Fruit fly (Drosophila melanogaster): ENCODE data around the gene Nha2.

Nha2 gene

DNA sequence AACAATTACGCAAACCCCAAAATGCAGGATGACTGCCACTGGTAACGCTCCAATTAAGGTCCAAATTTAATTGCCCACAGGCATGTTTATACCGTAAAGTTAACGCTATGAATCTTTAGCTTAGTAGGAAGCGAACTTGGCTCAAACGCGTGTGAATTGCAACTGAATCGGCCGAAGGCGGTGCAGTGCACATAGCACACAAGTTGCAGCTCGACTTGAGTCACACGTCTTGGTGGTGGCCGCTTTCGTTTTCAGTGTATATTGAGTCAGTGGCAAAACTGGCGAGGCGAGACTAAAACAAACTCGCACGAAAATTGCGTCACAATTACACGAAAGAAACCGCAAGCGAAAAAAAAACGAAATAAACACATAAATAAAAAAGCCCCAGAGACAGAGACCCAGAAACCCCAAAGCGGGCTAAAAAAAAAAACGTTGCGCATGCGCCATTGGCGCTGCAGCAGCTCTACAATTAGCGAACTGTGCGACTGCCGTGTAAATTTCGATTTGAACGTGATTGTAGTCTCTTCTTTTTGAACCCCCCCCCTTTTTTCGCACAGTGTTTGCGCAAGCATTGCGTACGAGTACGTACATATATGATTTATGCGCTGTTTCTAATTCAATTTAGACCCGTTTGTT is 11.3 kb upstream of the Nha2 start:
- peak; percentile 61 for TF ChIP-seq Ets65A (GFP tag)
- peak; percentile 52; the same call in 1 of the 3 replicates for TF ChIP-seq Dbx (GFP tag; IDR thresholded peaks at IDR 0.05)
- TF ChIP-seq Oaz (GFP tag; IDR thresholded peaks at IDR 0.05): 0 out of 2 replicates have a peak, but pooled peaks have one; percentile 27
- peak in 1 of 2 experiments; percentile 22 for TF ChIP-seq Pdp1 (GFP tag; optimal IDR thresholded peaks at IDR 0.05)
- no peak for TF ChIP-seq prd (optimal IDR thresholded peaks at IDR 0.05)
- TF ChIP-seq prd (GFP tag; IDR thresholded peaks at IDR 0.05): 0 out of 3 replicates have a peak, but pooled peaks have one; percentile 25
- no peak for TF ChIP-seq CG15011 (GFP tag; optimal IDR thresholded peaks at IDR 0.05)
- TF ChIP-seq B-H1 (GFP tag; IDR thresholded peaks at IDR 0.05): no peak
- no peak for TF ChIP-seq Meics (GFP tag; optimal IDR thresholded peaks at IDR 0.05)
- TF ChIP-seq Xbp1 (GFP tag; optimal IDR thresholded peaks at IDR 0.05): no peak
- peak; percentile 31; the same call in 1 of the 2 replicates for TF ChIP-seq CG9215 (GFP tag; IDR thresholded peaks at IDR 0.05)
- TF ChIP-seq CG6689 (GFP tag; IDR thresholded peaks at IDR 0.05): 0 out of 2 replicates have a peak, but pooled peaks have one; percentile 20
- TF ChIP-seq H15 (GFP tag; IDR thresholded peaks at IDR 0.05): 0 out of 3 replicates have a peak, but pooled peaks have one; percentile 7
- peak; percentile 41; the same call in 1 of the 2 replicates for TF ChIP-seq CG14014 (GFP tag; IDR thresholded peaks at IDR 0.05)
- TF ChIP-seq gsb (GFP tag; IDR thresholded peaks at IDR 0.05): peak; percentile 25; the same call in 1 of the 2 replicates
- TF ChIP-seq slbo (GFP tag; IDR thresholded peaks at IDR 0.05): peak; percentile 61
- no peak for TF ChIP-seq Sin3A (optimal IDR thresholded peaks at IDR 0.05)
- peak; percentile 33; the same call in 1 of the 2 replicates for TF ChIP-seq CG4730 (GFP tag; IDR thresholded peaks at IDR 0.05)
- no peak for TF ChIP-seq pan (optimal IDR thresholded peaks at IDR 0.05)
- peak in 1 of 2 experiments; percentile 5 for TF ChIP-seq pan (GFP tag; optimal IDR thresholded peaks at IDR 0.05 in 1 of 2, IDR thresholded peaks at IDR 0.05 in 1 of 2)
- peak; percentile 90 for TF ChIP-seq CG5180 (GFP tag; optimal IDR thresholded peaks at IDR 0.05)
- TF ChIP-seq CG9932 (GFP tag; IDR thresholded peaks at IDR 0.05): peak; percentile 47
- no peak for TF ChIP-seq CG7745 (tag; optimal IDR thresholded peaks at IDR 0.05)
- peak; percentile 48; the same call in 1 of the 2 replicates for TF ChIP-seq Rfx (GFP tag; IDR thresholded peaks at IDR 0.05)
- peak; percentile 47; the same call in 1 of the 2 replicates for TF ChIP-seq Atf6 (GFP tag; IDR thresholded peaks at IDR 0.05)
- 0 out of 2 replicates have a peak, but pooled peaks have one; percentile 12 for TF ChIP-seq CG3847 (GFP tag; IDR thresholded peaks at IDR 0.05)
- peak; percentile 53 for TF ChIP-seq CG11085 (GFP tag; IDR thresholded peaks at IDR 0.05)
- TF ChIP-seq pum (GFP tag; optimal IDR thresholded peaks at IDR 0.05): no peak
- peak; percentile 40; the same call in 2 of the 3 replicates for TF ChIP-seq row (GFP tag; IDR thresholded peaks at IDR 0.05)
- TF ChIP-seq CG11456 (GFP tag; IDR thresholded peaks at IDR 0.05): 0 out of 3 replicates have a peak, but pooled peaks have one; percentile 41
- TF ChIP-seq sim (GFP tag; IDR thresholded peaks at IDR 0.05): no peak
- 0 out of 2 replicates have a peak, but pooled peaks have one; percentile 6 for TF ChIP-seq Ptx1 (GFP tag; IDR thresholded peaks at IDR 0.05)
- no peak for TF ChIP-seq fd64A (GFP tag; optimal IDR thresholded peaks at IDR 0.05)
- no peak for TF ChIP-seq CG7987 (GFP tag; optimal IDR thresholded peaks at IDR 0.05)
- no peak for TF ChIP-seq Hr39 (optimal IDR thresholded peaks at IDR 0.05)
- peak; percentile 38; the same call in 1 of the 2 replicates for TF ChIP-seq ham (GFP tag; IDR thresholded peaks at IDR 0.05)
- peak; percentile 68 for TF ChIP-seq Drgx (GFP tag; IDR thresholded peaks at IDR 0.05)
- TF ChIP-seq ranshi (GFP tag; IDR thresholded peaks at IDR 0.05): 0 out of 2 replicates have a peak, but pooled peaks have one; percentile 12
- TF ChIP-seq lmd (GFP tag; IDR thresholded peaks at IDR 0.05): peak; percentile 39; the same call in 1 of the 2 replicates
- TF ChIP-seq Med (GFP tag): peak; percentile 41

DNA sequence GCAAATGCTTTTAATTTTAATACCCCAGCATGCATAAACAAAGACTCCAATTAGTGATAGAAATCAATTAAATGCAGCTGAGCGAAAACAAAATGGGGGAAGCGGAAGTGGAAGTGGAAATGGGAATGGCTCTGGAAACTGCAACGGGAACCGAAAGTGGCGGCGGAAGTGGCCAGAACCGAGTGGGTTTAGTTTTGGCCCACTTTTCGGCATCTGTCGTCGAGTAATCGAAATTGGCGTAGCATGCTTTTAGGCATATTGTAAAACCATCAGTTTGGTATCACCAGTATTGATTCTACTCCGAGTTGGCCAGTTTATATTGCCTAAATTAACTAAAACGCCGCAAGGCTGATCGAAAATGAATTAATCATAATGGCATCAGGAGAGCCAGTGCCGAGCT is 5.8 kb upstream of the Nha2 start:
- TF ChIP-seq Eip74EF (GFP tag; optimal IDR thresholded peaks at IDR 0.05) (no peak), CG10366 (GFP tag; IDR thresholded peaks at IDR 0.05) (peak; percentile 21; the same call in 1 of the 2 replicates), eyg (GFP tag; optimal IDR thresholded peaks at IDR 0.05) (no peak), Drgx (GFP tag; IDR thresholded peaks at IDR 0.05) (no peak), Fer1 (GFP tag; optimal IDR thresholded peaks at IDR 0.05) (no peak), CG9876 (GFP tag; optimal IDR thresholded peaks at IDR 0.05) (no peak), CG2202 (tag; optimal IDR thresholded peaks at IDR 0.05) (no peak), CG17568 (GFP tag; optimal IDR thresholded peaks at IDR 0.05) (no peak), B-H2 (GFP tag; optimal IDR thresholded peaks at IDR 0.05) (no peak), lilli (GFP tag; optimal IDR thresholded peaks at IDR 0.05) (no peak), ham (GFP tag; IDR thresholded peaks at IDR 0.05) (no peak), H15 (GFP tag; IDR thresholded peaks at IDR 0.05) (no peak), Dek (tag; optimal IDR thresholded peaks at IDR 0.05) (no peak), ttk (GFP tag; IDR thresholded peaks at IDR 0.05) (peak; percentile 45), CG10267 (tag; optimal IDR thresholded peaks at IDR 0.05) (no peak), shn (GFP tag; optimal IDR thresholded peaks at IDR 0.05) (no peak)

Data from whole organism, embryonic.